Fruit fly (Drosophila melanogaster) whole organism, embryonic: Measurements from ENCODE around the gene CG6443.

Experiments
- Antp ChIP-seq: fragments of 200-800 bp; sonication (Bioruptor generic); optimal IDR thresholded peaks from 3 replicates; lab custom pipeline; 2016; ENCODE audit warnings: missing biosample characterization, missing genetic modification characterization
- CG10431 ChIP-seq: fragments of 200-800 bp; sonication (Bioruptor generic); optimal IDR thresholded peaks from 3 replicates; lab custom pipeline; 2018; ENCODE audit warnings: missing biosample characterization, mild to moderate bottlenecking, missing genetic modification characterization
- CG10979 ChIP-seq: fragments of 200-800 bp; sonication (Bioruptor generic); optimal IDR thresholded peaks from 2 replicates; lab custom pipeline; 2018; ENCODE audit warnings: missing biosample characterization, mild to moderate bottlenecking, missing genetic modification characterization, moderate library complexity
- CG13296 ChIP-seq: fragments of 200-800 bp; sonication (Bioruptor generic); optimal IDR thresholded peaks from 3 replicates; lab custom pipeline; 2018; ENCODE audit warnings: missing biosample characterization, mild to moderate bottlenecking, missing genetic modification characterization
- CG18476 ChIP-seq: fragments of 200-800 bp; sonication (Bioruptor generic); optimal IDR thresholded peaks from 2 replicates; lab custom pipeline; 2016; ENCODE audit warnings: missing biosample characterization, mild to moderate bottlenecking, missing genetic modification characterization
- CG18619 ChIP-seq: fragments of 200-800 bp; sonication (Bioruptor generic); optimal IDR thresholded peaks from 3 replicates; lab custom pipeline; 2017; ENCODE audit warnings: missing biosample characterization, mild to moderate bottlenecking, missing genetic modification characterization
- CG34422 ChIP-seq: fragments of 200-800 bp; sonication (Bioruptor generic); IDR thresholded peaks from 3 replicates; pipeline ENCODE4 v1.3.6; 2022; ENCODE audit warnings: missing biosample characterization, missing genetic modification characterization
- CG4424 ChIP-seq: fragments of 200-800 bp; sonication (Bioruptor generic); optimal IDR thresholded peaks from 3 replicates; lab custom pipeline; 2016; ENCODE audit warnings: missing biosample characterization, missing genetic modification characterization
- CG4730 ChIP-seq: fragments of 200-800 bp; sonication (Bioruptor generic); IDR thresholded peaks from 2 replicates; pipeline ENCODE4 v1.3.6; 2022; ENCODE audit warnings: missing biosample characterization, missing genetic modification characterization
- CG5953 ChIP-seq: fragments of 200-800 bp; sonication (Bioruptor generic); IDR thresholded peaks from 2 replicates; pipeline ENCODE4 v1.3.6; 2022; ENCODE audit warnings: missing biosample characterization, missing genetic modification characterization
- CG6854 ChIP-seq: fragments of 200-800 bp; sonication (Bioruptor generic); optimal IDR thresholded peaks from 3 replicates; lab custom pipeline; 2017; ENCODE audit warnings: missing biosample characterization, mild to moderate bottlenecking, missing genetic modification characterization
- CG7357 ChIP-seq: fragments of 200-800 bp; sonication (Bioruptor generic); IDR thresholded peaks from 3 replicates; pipeline ENCODE4 v1.3.6; 2022; ENCODE audit warnings: missing biosample characterization, missing genetic modification characterization
- CG7372 ChIP-seq: fragments of 200-800 bp; sonication (Bioruptor generic); IDR thresholded peaks from 2 replicates; pipeline ENCODE4 v1.3.6; 2022; ENCODE audit warnings: missing biosample characterization, missing genetic modification characterization
- CG8478 ChIP-seq: fragments of >200 bp; optimal IDR thresholded peaks from 2 replicates; lab custom pipeline; 2018
- Dip3 ChIP-seq: fragments of 200-800 bp; sonication (Bioruptor generic); optimal IDR thresholded peaks from 3 replicates; lab custom pipeline; 2016; ENCODE audit warnings: missing biosample characterization, missing genetic modification characterization
- Doc2 ChIP-seq: fragments of 200-800 bp; sonication (Bioruptor generic); IDR thresholded peaks from 2 replicates; pipeline ENCODE4 v1.3.6; 2022; ENCODE audit warnings: missing biosample characterization, missing genetic modification characterization
- E2f1 ChIP-seq: fragments of 200-800 bp; sonication (Bioruptor generic); IDR thresholded peaks from 2 replicates; pipeline ENCODE4 v1.3.6; 2022; ENCODE audit warnings: missing biosample characterization, missing genetic modification characterization
- Fer1 ChIP-seq: fragments of 200-800 bp; sonication (Bioruptor generic); optimal IDR thresholded peaks from 2 replicates; lab custom pipeline; 2017; ENCODE audit warnings: missing biosample characterization, mild to moderate bottlenecking, missing genetic modification characterization
- Lim3 ChIP-seq: fragments of 200-800 bp; sonication (Bioruptor generic); IDR thresholded peaks from 2 replicates; pipeline ENCODE4 v1.3.6; 2022; ENCODE audit warnings: missing biosample characterization, missing genetic modification characterization
- MBD-R2 ChIP-seq: fragments of 200-800 bp; sonication (Bioruptor generic); IDR thresholded peaks from 2 replicates; pipeline ENCODE4 v1.3.6; 2022; ENCODE audit warnings: missing biosample characterization, missing genetic modification characterization
- MTF-1 ChIP-seq: fragments of 200-800 bp; sonication (Bioruptor generic); optimal IDR thresholded peaks from 2 replicates; lab custom pipeline; 2018; ENCODE audit warnings: missing biosample characterization, mild to moderate bottlenecking, missing genetic modification characterization, borderline replicate concordance
- NC2β ChIP-seq: fragments of 200-800 bp; sonication (Bioruptor generic); optimal IDR thresholded peaks from 2 replicates; lab custom pipeline; 2016; ENCODE audit warnings: missing biosample characterization, missing genetic modification characterization
- Nf-YC ChIP-seq: fragments of 200-800 bp; optimal IDR thresholded peaks from 3 replicates; lab custom pipeline; 2019; ENCODE audit warnings: missing biosample characterization, mild to moderate bottlenecking, missing genetic modification characterization, moderate library complexity
- Taf1 ChIP-seq: fragments of 200-800 bp; sonication (Bioruptor generic); IDR thresholded peaks from 2 replicates; pipeline ENCODE4 v1.3.6; 2022; ENCODE audit warnings: missing biosample characterization, missing genetic modification characterization
- abd-A ChIP-seq: fragments of 200-800 bp; sonication (Bioruptor generic); optimal IDR thresholded peaks from 3 replicates; lab custom pipeline; 2019; ENCODE audit warnings: missing biosample characterization, mild to moderate bottlenecking, missing genetic modification characterization, moderate library complexity
- al ChIP-seq: fragments of 200-800 bp; sonication (Bioruptor generic); IDR thresholded peaks from 2 replicates; pipeline ENCODE4 v1.3.6; 2022; ENCODE audit warnings: missing biosample characterization, missing genetic modification characterization
- bowl ChIP-seq: fragments of 200-800 bp; sonication (Bioruptor generic); IDR thresholded peaks from 2 replicates; pipeline ENCODE4 v1.3.6; 2022; ENCODE audit warnings: missing biosample characterization, missing genetic modification characterization
- br ChIP-seq: fragments of >200 bp; optimal IDR thresholded peaks from 2 replicates; lab custom pipeline; 2017
- chn ChIP-seq: fragments of 200-800 bp; sonication (Bioruptor generic); optimal IDR thresholded peaks from 2 replicates; lab custom pipeline; 2016; ENCODE audit warnings: missing biosample characterization, missing genetic modification characterization
- corto ChIP-seq: fragments of 200-800 bp; sonication (Bioruptor generic); optimal IDR thresholded peaks from 2 replicates; lab custom pipeline; 2016; ENCODE audit warnings: missing biosample characterization, mild to moderate bottlenecking, missing genetic modification characterization, moderate library complexity
- emc ChIP-seq: fragments of 200-800 bp; sonication (Bioruptor generic); optimal IDR thresholded peaks from 2 replicates; lab custom pipeline; 2016; ENCODE audit warnings: missing biosample characterization, missing genetic modification characterization
- esg ChIP-seq: fragments of 200-800 bp; sonication (Bioruptor generic); conservative IDR thresholded peaks from 2 replicates; pipeline ENCODE4 v1.3.6; 2022; ENCODE audit warnings: missing biosample characterization, missing genetic modification characterization
- fd102C ChIP-seq: fragments of 200-800 bp; sonication (Bioruptor generic); optimal IDR thresholded peaks from 2 replicates; lab custom pipeline; 2018; ENCODE audit warnings: missing biosample characterization, mild to moderate bottlenecking, missing genetic modification characterization, moderate library complexity
- ftz-f1 ChIP-seq: fragments of 200-800 bp; sonication (Bioruptor generic); optimal IDR thresholded peaks from 2 replicates; lab custom pipeline; 2016; ENCODE audit warnings: missing biosample characterization, missing genetic modification characterization
- gcm2 ChIP-seq: fragments of 200-800 bp; sonication (Bioruptor generic); optimal IDR thresholded peaks from 2 replicates; lab custom pipeline; 2016; ENCODE audit warnings: missing biosample characterization, missing genetic modification characterization
- gro ChIP-seq: fragments of 200-800 bp; sonication (Bioruptor generic); optimal IDR thresholded peaks from 2 replicates; lab custom pipeline; 2016; ENCODE audit warnings: missing biosample characterization, missing genetic modification characterization
- hbn ChIP-seq: fragments of 200-800 bp; sonication (Bioruptor generic); IDR thresholded peaks from 2 replicates; pipeline ENCODE4 v1.3.6; 2022; ENCODE audit warnings: missing biosample characterization, missing genetic modification characterization; ENCODE audit not compliant: partially characterized antibody
- hth ChIP-seq: fragments of >200 bp; optimal IDR thresholded peaks from 2 replicates; lab custom pipeline; 2017; ENCODE audit warnings: inconsistent platforms
- lov ChIP-seq, 2 experiments: fragments of 200-800 bp in 1 of 2; fragments of >200 bp in 1 of 2; sonication (Bioruptor generic) in 1 of 2; IDR thresholded peaks in 1 of 2; optimal IDR thresholded peaks in 1 of 2; 2 replicates in 1 of 2; 3 replicates in 1 of 2; pipeline versions ENCODE4 v1.3.6 to Lab custom; 2017 to 2022; ENCODE audit warnings: missing biosample characterization in 1 of 2, missing genetic modification characterization in 1 of 2
- maf-S ChIP-seq: fragments of 200-800 bp; sonication (Bioruptor generic); optimal IDR thresholded peaks from 2 replicates; lab custom pipeline; 2016; ENCODE audit warnings: missing biosample characterization, missing genetic modification characterization
- nerfin-1 ChIP-seq: fragments of 200-800 bp; sonication (Bioruptor generic); optimal IDR thresholded peaks from 3 replicates; lab custom pipeline; 2019; ENCODE audit warnings: missing biosample characterization, mild to moderate bottlenecking, missing genetic modification characterization, moderate library complexity
- prd ChIP-seq, 3 experiments: fragments of >200 bp in 2 of 3; fragments of 200-800 bp in 1 of 3; sonication (Bioruptor generic) in 1 of 3; optimal IDR thresholded peaks in 2 of 3; IDR thresholded peaks in 1 of 3; 2 replicates in 2 of 3; 3 replicates in 1 of 3; pipeline versions ENCODE4 v1.3.6 to Lab custom; 2017 to 2022; ENCODE audit warnings: missing biosample characterization in 1 of 3, missing genetic modification characterization in 1 of 3
- pum ChIP-seq: fragments of 200-800 bp; sonication (Bioruptor generic); optimal IDR thresholded peaks from 2 replicates; lab custom pipeline; 2016; ENCODE audit warnings: missing biosample characterization, missing genetic modification characterization
- pzg ChIP-seq: fragments of 200-800 bp; sonication (Bioruptor generic); optimal IDR thresholded peaks from 3 replicates; lab custom pipeline; 2018; ENCODE audit warnings: missing biosample characterization, mild to moderate bottlenecking, missing genetic modification characterization, moderate library complexity
- sim ChIP-seq: fragments of 200-800 bp; sonication (Bioruptor generic); IDR thresholded peaks from 2 replicates; pipeline ENCODE4 v1.3.6; 2022; ENCODE audit warnings: missing biosample characterization, missing genetic modification characterization
- sima ChIP-seq: fragments of 200-800 bp; sonication (Bioruptor generic); optimal IDR thresholded peaks from 2 replicates; lab custom pipeline; 2016; ENCODE audit warnings: missing biosample characterization, missing genetic modification characterization
- sr ChIP-seq: fragments of 200-800 bp; sonication (Bioruptor generic); IDR thresholded peaks from 3 replicates; pipeline ENCODE4 v1.3.6; 2022; ENCODE audit warnings: missing biosample characterization, missing genetic modification characterization
- wdn ChIP-seq: fragments of 200-800 bp; sonication (Bioruptor generic); IDR thresholded peaks from 2 replicates; pipeline ENCODE4 v1.3.6; 2022; ENCODE audit warnings: missing biosample characterization, missing genetic modification characterization
- wek ChIP-seq: fragments of 200-800 bp; sonication (Bioruptor generic); optimal IDR thresholded peaks from 3 replicates; lab custom pipeline; 2018; ENCODE audit warnings: missing biosample characterization, mild to moderate bottlenecking, missing genetic modification characterization, moderate library complexity
- zfh1 ChIP-seq: fragments of 200-800 bp; sonication (Bioruptor generic); IDR thresholded peaks from 3 replicates; pipeline ENCODE4 v1.3.6; 2022; ENCODE audit warnings: missing biosample characterization, missing genetic modification characterization
- zfh2 ChIP-seq: fragments of 200-800 bp; sonication (Bioruptor generic); optimal IDR thresholded peaks from 2 replicates; lab custom pipeline; 2016; ENCODE audit warnings: missing biosample characterization, missing genetic modification characterization

The CG6443 gene

dm6 chr2L:10760422-10761166 is 31.8 kb downstream of the CG6443 start, which contains the start of gene CG6495 (continued):
- TF ChIP-seq wdn (GFP tag; lab: Robert Waterston, UW): no peak
- TF ChIP-seq CG10979 (tag; lab: Kevin White, UChicago): peak; percentile 59
- TF ChIP-seq maf-S: no peak
- TF ChIP-seq bowl (GFP tag; lab: Robert Waterston, UW): no peak
- peak; percentile 55 for TF ChIP-seq Nf-YC (tag; lab: Kevin White, UChicago)
- TF ChIP-seq Fer1 (GFP tag; lab: Kevin White, UChicago): peak; percentile 81
- TF ChIP-seq hbn (GFP tag; lab: Robert Waterston, UW): no peak
- no peak for TF ChIP-seq emc (GFP tag; lab: Kevin White, UChicago)
- no peak for TF ChIP-seq E2f1
- TF ChIP-seq Dip3 (GFP tag; lab: Kevin White, UChicago): no peak
- no peak for TF ChIP-seq Doc2 (GFP tag; lab: Robert Waterston, UW)
- no peak for TF ChIP-seq br (lab: Kevin White, UChicago)
- no peak for TF ChIP-seq fd102C (GFP tag; lab: Kevin White, UChicago)
- TF ChIP-seq CG6854 (GFP tag; lab: Kevin White, UChicago): peak; percentile 54
- TF ChIP-seq sr (GFP tag; lab: Robert Waterston, UW): no peak
- TF ChIP-seq NC2β (GFP tag; lab: Kevin White, UChicago): no peak
- no peak for TF ChIP-seq sim (GFP tag; lab: Robert Waterston, UW)
- no peak for TF ChIP-seq Antp (GFP tag; lab: Kevin White, UChicago)
- no peak for TF ChIP-seq al (GFP tag; lab: Robert Waterston, UW)
- TF ChIP-seq MTF-1 (GFP tag; lab: Kevin White, UChicago): no peak
- TF ChIP-seq CG7372 (GFP tag; lab: Robert Waterston, UW): no peak
- no peak for TF ChIP-seq prd (optimal IDR thresholded peaks at IDR 0.05; lab: Kevin White, UChicago)
- 0 out of 3 replicates have a peak, but pooled peaks have one; percentile 24 for TF ChIP-seq prd (GFP tag; IDR thresholded peaks at IDR 0.05; lab: Robert Waterston, UW)
- no peak for TF ChIP-seq CG34422 (GFP tag; lab: Robert Waterston, UW)
- TF ChIP-seq zfh1 (GFP tag; lab: Robert Waterston, UW): 0 out of 3 replicates have a peak, but pooled peaks have one; percentile 13
- no peak for TF ChIP-seq ftz-f1 (GFP tag; lab: Kevin White, UChicago)
- 0 out of 2 replicates have a peak, but pooled peaks have one; percentile 6 for TF ChIP-seq Taf1
- TF ChIP-seq CG18619 (GFP tag; lab: Kevin White, UChicago): peak; percentile 25
- no peak for TF ChIP-seq gro
- TF ChIP-seq nerfin-1 (tag; lab: Kevin White, UChicago): peak; percentile 16
- TF ChIP-seq CG4730 (GFP tag; lab: Robert Waterston, UW): no peak
- TF ChIP-seq CG7357: no peak
- TF ChIP-seq abd-A (tag; lab: Kevin White, UChicago): peak; percentile 90
- no peak for TF ChIP-seq pum
- peak; percentile 61 for TF ChIP-seq CG13296 (GFP tag; lab: Kevin White, UChicago)
- TF ChIP-seq CG4424 (GFP tag; lab: Kevin White, UChicago): peak; percentile 32
- TF ChIP-seq Lim3 (GFP tag; lab: Robert Waterston, UW): no peak
- TF ChIP-seq gcm2 (GFP tag; lab: Kevin White, UChicago): no peak
- TF ChIP-seq MBD-R2 (GFP tag; lab: Robert Waterston, UW): peak; percentile 15; the same call in 1 of the 2 replicates
- no peak for TF ChIP-seq chn (GFP tag; lab: Kevin White, UChicago)
- peak; percentile 19 for TF ChIP-seq pzg (GFP tag; lab: Kevin White, UChicago)
- no peak for TF ChIP-seq zfh2 (GFP tag; lab: Kevin White, UChicago)
- no peak for TF ChIP-seq wek (GFP tag; lab: Kevin White, UChicago)
- no peak for TF ChIP-seq CG8478 (lab: Kevin White, UChicago)
- no peak for TF ChIP-seq CG10431 (GFP tag; lab: Kevin White, UChicago)
- no peak for TF ChIP-seq sima
- no peak for TF ChIP-seq lov (optimal IDR thresholded peaks at IDR 0.05; lab: Kevin White, UChicago)
- TF ChIP-seq lov (GFP tag; IDR thresholded peaks at IDR 0.05; lab: Robert Waterston, UW): no peak
- no peak for TF ChIP-seq CG5953
- TF ChIP-seq corto (GFP tag; lab: Kevin White, UChicago): no peak
- TF ChIP-seq esg: peak; percentile 26; the same call in 1 of the 2 replicates
- no peak for TF ChIP-seq hth (lab: Kevin White, UChicago)
- TF ChIP-seq CG18476 (GFP tag; lab: Kevin White, UChicago): no peak
